Worm (Caenorhabditis elegans) whole organism, young adult: ENCODE measurements around the gene lys-4.
A peak's percentile ranks its signal among the peaks of the same experiment; 100 is the strongest.

Experiments used
- F33H1.4 ChIP-seq: fragments of 200-800 bp; sonication (Bioruptor generic); IDR thresholded peaks from 2 replicates; pipeline ENCODE4 v1.3.6; 2022; ENCODE audit warnings: missing genetic modification reagents, missing genetic modification characterization, missing compliant biosample characterization
- F49E8.2 ChIP-seq: sonication (generic microtip); optimal IDR thresholded peaks from 3 replicates; lab custom pipeline; 2017; ENCODE audit warnings: missing genetic modification characterization, mild to moderate bottlenecking, missing compliant biosample characterization, antibody characterized with exemption, moderate library complexity; ENCODE audit not compliant: insufficient read depth
- F55B11.4 ChIP-seq: sonication (generic microtip); optimal IDR thresholded peaks from 2 replicates; lab custom pipeline; 2016; ENCODE audit warnings: missing compliant biosample characterization, missing genetic modification characterization, borderline replicate concordance; ENCODE audit not compliant: insufficient read depth
- Y67H2A.10 ChIP-seq: fragments of 200-800 bp; sonication (Bioruptor generic); conservative IDR thresholded peaks from 2 replicates; pipeline ENCODE4 v1.3.6; 2022; ENCODE audit warnings: missing genetic modification reagents, missing genetic modification characterization, missing compliant biosample characterization
- Y95B8A.8 ChIP-seq: fragments of 200-800 bp; sonication (Bioruptor generic); IDR thresholded peaks from 2 replicates; pipeline ENCODE4 v1.3.6; 2022; ENCODE audit warnings: missing genetic modification reagents, missing genetic modification characterization, missing compliant biosample characterization
- ama-1 ChIP-seq, 3 experiments: fragments of 150-350 bp in 1 of 3; sonication (generic microtip) in 2 of 3; optimal IDR thresholded peaks; 2 replicates each; lab custom pipeline; 2014 to 2018; ENCODE audit warnings: missing biosample characterization in 2 of 3, missing genetic modification characterization in 2 of 3, missing genetic modification reagents in 2 of 3
- aptf-2 ChIP-seq: fragments of 200-800 bp; sonication (Bioruptor generic); conservative IDR thresholded peaks from 2 replicates; pipeline ENCODE4 v1.3.6; 2022; ENCODE audit warnings: missing genetic modification reagents, missing genetic modification characterization, missing compliant biosample characterization
- aptf-3 ChIP-seq: fragments of 200-800 bp; sonication (Bioruptor generic); IDR thresholded peaks from 2 replicates; pipeline ENCODE4 v1.3.6; 2022; ENCODE audit warnings: missing genetic modification characterization, missing compliant biosample characterization
- athp-1 ChIP-seq: sonication (generic microtip); optimal IDR thresholded peaks from 2 replicates; lab custom pipeline; 2017; ENCODE audit warnings: mild to moderate bottlenecking, missing genetic modification characterization, missing compliant biosample characterization
- attf-5 ChIP-seq: fragments of 200-800 bp; sonication (Bioruptor generic); optimal IDR thresholded peaks from 2 replicates; lab custom pipeline; 2018; ENCODE audit warnings: mild to moderate bottlenecking, missing genetic modification characterization, missing compliant biosample characterization
- bed-1 ChIP-seq: fragments of 200-800 bp; sonication (Bioruptor generic); IDR thresholded peaks from 2 replicates; pipeline ENCODE4 v1.3.6; 2022; ENCODE audit warnings: missing genetic modification reagents, missing genetic modification characterization, missing compliant biosample characterization
- ccch-3 ChIP-seq: fragments of 200-800 bp; sonication (Bioruptor generic); optimal IDR thresholded peaks from 2 replicates; lab custom pipeline; 2018; ENCODE audit warnings: mild to moderate bottlenecking, missing genetic modification characterization, missing compliant biosample characterization
- cebp-1 ChIP-seq, 2 experiments: fragments of 200-800 bp in 1 of 2; sonication (Bioruptor generic) in 1 of 2; sonication (generic microtip) in 1 of 2; IDR thresholded peaks in 1 of 2; optimal IDR thresholded peaks in 1 of 2; 2 replicates each; pipeline versions ENCODE4 v1.3.6 to Lab custom; 2017 to 2022; ENCODE audit warnings: missing compliant biosample characterization in 2 of 2, missing genetic modification characterization in 2 of 2, mild to moderate bottlenecking in 1 of 2, missing genetic modification reagents in 1 of 2, moderate library complexity in 1 of 2
- cebp-2 ChIP-seq: fragments of 200-800 bp; sonication (Bioruptor generic); IDR thresholded peaks from 2 replicates; pipeline ENCODE4 v1.3.6; 2022; ENCODE audit warnings: missing genetic modification characterization, missing compliant biosample characterization
- ceh-79 ChIP-seq: sonication (generic microtip); optimal IDR thresholded peaks from 2 replicates; lab custom pipeline; 2017; ENCODE audit warnings: mild to moderate bottlenecking, missing genetic modification characterization, missing compliant biosample characterization
- ceh-91 ChIP-seq: fragments of 200-800 bp; sonication (Bioruptor generic); IDR thresholded peaks from 2 replicates; pipeline ENCODE4 v1.3.6; 2022; ENCODE audit warnings: missing genetic modification reagents, missing genetic modification characterization, missing compliant biosample characterization
- egl-18 ChIP-seq: fragments of 200-800 bp; sonication (Bioruptor generic); IDR thresholded peaks from 2 replicates; pipeline ENCODE4 v1.3.6; 2022; ENCODE audit warnings: missing genetic modification reagents, missing genetic modification characterization, missing compliant biosample characterization
- him-1 ChIP-seq: sonication (generic microtip); optimal IDR thresholded peaks from 2 replicates; lab custom pipeline; 2016; ENCODE audit warnings: missing genotype, missing genetic modification reagents, missing genetic modification characterization, missing compliant biosample characterization
- hlh-12 ChIP-seq: sonication (generic microtip); optimal IDR thresholded peaks from 2 replicates; lab custom pipeline; 2016; ENCODE audit warnings: missing genetic modification characterization, missing compliant biosample characterization
- hsf-1 ChIP-seq: fragments of 200-800 bp; sonication (Bioruptor generic); IDR thresholded peaks from 2 replicates; pipeline ENCODE4 v1.3.6; 2022; ENCODE audit warnings: missing genetic modification reagents, missing genetic modification characterization, missing compliant biosample characterization
- lin-35 ChIP-seq, 3 experiments: fragments of 150-350 bp in 2 of 3; sonication (generic microtip) in 1 of 3; optimal IDR thresholded peaks; 2 replicates each; lab custom pipeline; 2014 to 2018; ENCODE audit warnings: missing biosample characterization in 3 of 3, missing genetic modification characterization in 3 of 3, missing genetic modification reagents in 3 of 3
- lin-40 ChIP-seq: sonication (generic microtip); optimal IDR thresholded peaks from 2 replicates; lab custom pipeline; 2016; ENCODE audit warnings: missing genetic modification characterization, mild to moderate bottlenecking, missing compliant biosample characterization, missing genotype, missing genetic modification reagents
- lsl-1 ChIP-seq: fragments of 200-800 bp; sonication (Bioruptor generic); optimal IDR thresholded peaks from 2 replicates; lab custom pipeline; 2018; ENCODE audit warnings: mild to moderate bottlenecking, missing genetic modification characterization, moderate library complexity, missing compliant biosample characterization
- madf-10 ChIP-seq: sonication (generic microtip); optimal IDR thresholded peaks from 2 replicates; lab custom pipeline; 2016; ENCODE audit warnings: mild to moderate bottlenecking, missing genetic modification characterization, missing compliant biosample characterization
- madf-3 ChIP-seq: fragments of 200-800 bp; sonication (Bioruptor generic); IDR thresholded peaks from 2 replicates; pipeline ENCODE4 v1.3.6; 2022; ENCODE audit warnings: missing genetic modification reagents, missing genetic modification characterization, missing compliant biosample characterization
- madf-8 ChIP-seq: fragments of 200-800 bp; sonication (Bioruptor generic); conservative IDR thresholded peaks from 2 replicates; pipeline ENCODE4 v1.3.6; 2022; ENCODE audit warnings: missing genetic modification reagents, missing genetic modification characterization, missing compliant biosample characterization
- mcd-1 ChIP-seq: fragments of 200-800 bp; sonication (Bioruptor generic); IDR thresholded peaks from 2 replicates; pipeline ENCODE4 v1.3.6; 2022; ENCODE audit warnings: missing genetic modification reagents, missing genetic modification characterization, missing compliant biosample characterization
- mel-28 ChIP-seq: sonication (generic microtip); optimal IDR thresholded peaks from 2 replicates; lab custom pipeline; 2016; ENCODE audit warnings: borderline replicate concordance, mild to moderate bottlenecking, missing genetic modification characterization, missing compliant biosample characterization
- nfya-1 ChIP-seq: sonication (generic microtip); optimal IDR thresholded peaks from 2 replicates; lab custom pipeline; 2017; ENCODE audit warnings: antibody characterized with exemption, missing compliant biosample characterization, missing genetic modification characterization, borderline replicate concordance; ENCODE audit not compliant: insufficient read depth
- nfya-2 ChIP-seq: fragments of 200-800 bp; sonication (Bioruptor generic); IDR thresholded peaks from 2 replicates; pipeline ENCODE4 v1.3.6; 2022; ENCODE audit warnings: missing genetic modification reagents, missing genetic modification characterization, missing compliant biosample characterization
- nfyb-1 ChIP-seq: fragments of 200-800 bp; sonication (Bioruptor generic); IDR thresholded peaks from 2 replicates; pipeline ENCODE4 v1.3.6; 2022; ENCODE audit warnings: missing genetic modification reagents, missing genetic modification characterization, missing compliant biosample characterization
- nhr-90 ChIP-seq: sonication (generic microtip); optimal IDR thresholded peaks from 2 replicates; lab custom pipeline; 2016; ENCODE audit warnings: missing genotype, mild to moderate bottlenecking, missing genetic modification characterization, missing compliant biosample characterization
- snpc-1.1 ChIP-seq: sonication (generic microtip); optimal IDR thresholded peaks from 2 replicates; lab custom pipeline; 2017; ENCODE audit warnings: missing genetic modification characterization, mild to moderate bottlenecking, missing compliant biosample characterization, antibody characterized with exemption, moderate library complexity, missing genotype, missing genetic modification reagents; ENCODE audit not compliant: insufficient read depth
- tbp1 ChIP-seq: fragments of 200-800 bp; sonication (Bioruptor generic); optimal IDR thresholded peaks from 2 replicates; lab custom pipeline; 2018; ENCODE audit warnings: mild to moderate bottlenecking, missing genetic modification characterization, missing compliant biosample characterization
- unc-130 ChIP-seq: sonication (generic microtip); optimal IDR thresholded peaks from 2 replicates; lab custom pipeline; 2016; ENCODE audit warnings: missing genetic modification reagents, missing genetic modification characterization, missing compliant biosample characterization
- zim-3 ChIP-seq: sonication (generic microtip); optimal IDR thresholded peaks from 2 replicates; lab custom pipeline; 2017; ENCODE audit warnings: mild to moderate bottlenecking, missing genetic modification characterization, moderate library complexity, missing compliant biosample characterization
- ztf-22 ChIP-seq: fragments of 200-800 bp; sonication (Bioruptor generic); optimal IDR thresholded peaks from 2 replicates; lab custom pipeline; 2018; ENCODE audit warnings: mild to moderate bottlenecking, missing genetic modification characterization, moderate library complexity, missing compliant biosample characterization
- ztf-25 ChIP-seq: fragments of 200-800 bp; sonication (Bioruptor generic); IDR thresholded peaks from 2 replicates; pipeline ENCODE4 v1.3.6; 2022; ENCODE audit warnings: missing genetic modification reagents, missing genetic modification characterization, missing compliant biosample characterization
- ztf-3 ChIP-seq: fragments of 200-800 bp; sonication (Bioruptor generic); optimal IDR thresholded peaks from 2 replicates; lab custom pipeline; 2018; ENCODE audit warnings: mild to moderate bottlenecking, missing genetic modification characterization, missing compliant biosample characterization
- ztf-6 ChIP-seq: fragments of 200-800 bp; sonication (Bioruptor generic); IDR thresholded peaks from 2 replicates; pipeline ENCODE4 v1.3.6; 2022; ENCODE audit warnings: missing genetic modification reagents, missing genetic modification characterization, missing compliant biosample characterization

Gene lys-4

DNA sequence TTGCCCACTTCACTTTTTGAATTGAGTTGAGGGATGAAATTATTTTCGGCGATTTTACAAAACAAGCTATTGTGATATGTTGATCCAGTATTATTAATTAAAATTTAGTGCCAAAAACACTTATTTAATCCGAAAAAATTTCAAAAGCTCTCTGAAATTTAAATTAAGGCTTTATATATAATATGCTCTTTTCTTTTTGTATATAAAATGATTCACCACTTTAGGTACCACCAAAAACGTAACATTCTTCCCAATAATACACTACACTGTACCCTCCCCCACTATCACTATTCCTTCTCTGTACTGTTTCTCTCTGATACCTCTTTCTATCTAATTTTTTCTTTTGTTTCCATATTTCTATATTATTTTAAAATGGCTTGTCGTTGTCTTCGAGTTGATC lies 20.9 kb upstream of the lys-4 start, which contains the start of gene prx-2:
prx-2 (plus strand) TSS at position 301 of the 400 bp plus-strand sequence.
- no peak for TF ChIP-seq ztf-25 (GFP tag; lab: Robert Waterston, UW)
- no peak for TF ChIP-seq tbp1 (GFP tag; lab: Kevin White, UChicago)
- TF ChIP-seq ztf-6 (GFP tag; lab: Robert Waterston, UW) = no peak
- no peak for TF ChIP-seq ztf-22 (GFP tag; lab: Kevin White, UChicago)
- no peak for TF ChIP-seq nhr-90 (tag; lab: Kevin White, UChicago)
- TF ChIP-seq unc-130 = no peak
- no peak for TF ChIP-seq madf-10 (tag; lab: Kevin White, UChicago)
- no peak for TF ChIP-seq ceh-91
- no peak for TF ChIP-seq lin-40 (tag; lab: Kevin White, UChicago)
- no peak for TF ChIP-seq attf-5 (GFP tag; lab: Kevin White, UChicago)
- no peak for TF ChIP-seq hlh-12 (tag; lab: Kevin White, UChicago)
- no peak for TF ChIP-seq F33H1.4 (GFP tag; lab: Robert Waterston, UW)
- no peak for TF ChIP-seq nfya-2 (GFP tag; lab: Robert Waterston, UW)
- TF ChIP-seq madf-3 (GFP tag; lab: Robert Waterston, UW) = no peak
- no peak for TF ChIP-seq bed-1
- TF ChIP-seq ccch-3 (GFP tag; lab: Kevin White, UChicago) = no peak
- no peak for TF ChIP-seq Y95B8A.8 (GFP tag; lab: Robert Waterston, UW)
- TF ChIP-seq nfyb-1 (GFP tag; lab: Robert Waterston, UW) = no peak

DNA sequence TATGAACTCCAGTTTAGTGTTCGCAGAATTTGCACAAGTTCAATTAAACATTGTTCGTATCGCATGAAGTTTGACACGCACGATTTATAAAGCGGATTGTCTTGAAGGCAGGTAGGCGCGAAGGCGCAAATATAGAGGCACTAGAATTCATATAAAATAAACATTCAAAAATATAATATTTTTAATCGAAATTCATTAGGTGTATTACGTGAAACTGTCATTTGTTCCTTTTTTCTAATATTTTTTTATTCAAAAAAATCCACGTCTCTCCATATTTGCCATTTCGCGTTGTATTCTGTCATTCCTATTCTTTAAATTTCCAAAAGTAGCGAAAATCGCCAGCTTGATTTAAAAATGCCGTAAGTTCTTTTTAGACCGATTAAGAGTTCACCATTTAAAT lies 18.8 kb upstream of the lys-4 start, which contains the start of gene ZK809.1:
ZK809.1 (plus strand) TSS at position 301 of the 400 bp plus-strand sequence.
- TF ChIP-seq ccch-3 (GFP tag; lab: Kevin White, UChicago) (no peak), ztf-6 (GFP tag; lab: Robert Waterston, UW) (no peak), egl-18 (GFP tag; lab: Robert Waterston, UW) (no peak), him-1 (no peak), ztf-22 (GFP tag; lab: Kevin White, UChicago) (no peak), zim-3 (tag; lab: Kevin White, UChicago) (no peak), Y67H2A.10 (GFP tag; lab: Robert Waterston, UW) (no peak), lin-40 (tag; lab: Kevin White, UChicago) (no peak), F49E8.2 (tag; lab: Kevin White, UChicago) (no peak), cebp-2 (no peak), Y95B8A.8 (GFP tag; lab: Robert Waterston, UW) (no peak), athp-1 (tag; lab: Kevin White, UChicago) (no peak), madf-3 (GFP tag; lab: Robert Waterston, UW) (no peak), tbp1 (GFP tag; lab: Kevin White, UChicago) (no peak), mcd-1 (GFP tag; lab: Robert Waterston, UW) (no peak), ama-1 (optimal IDR thresholded peaks at IDR 0.05; lab: Kevin White, UChicago) (no peak), ama-1 (GFP tag; optimal IDR thresholded peaks at IDR 0.05; lab: Kevin White, UChicago) (no peak), aptf-3 (GFP tag; lab: Robert Waterston, UW) (no peak), nfya-1 (tag; lab: Kevin White, UChicago) (no peak)
- TF ChIP-seq, all 124 proteins: peak for 0

DNA sequence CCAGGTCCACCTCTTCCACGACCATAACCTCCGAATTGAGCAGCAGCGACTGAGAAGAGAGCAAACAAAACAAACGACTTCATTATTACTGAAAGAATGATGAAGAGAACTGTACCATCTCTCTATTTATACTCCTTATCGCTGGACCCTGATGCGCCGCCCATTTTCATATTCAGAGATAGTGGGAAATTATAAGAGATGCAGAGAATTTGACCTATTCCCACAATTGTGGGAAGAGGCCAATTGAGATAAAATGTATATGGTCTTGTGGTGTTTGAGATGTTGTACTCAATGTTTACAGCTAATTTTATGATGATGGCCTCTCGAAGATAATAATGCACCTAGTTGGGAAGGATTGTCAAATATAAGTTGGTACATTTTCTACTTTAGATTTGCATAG lies 17.9 kb upstream of the lys-4 start, which contains the start of gene ttr-50:
ttr-50 (minus strand) TSS at position 101 of the 400 bp plus-strand sequence.
- TF ChIP-seq ztf-3 (GFP tag; lab: Kevin White, UChicago) = no peak
- no peak for TF ChIP-seq F55B11.4 (tag; lab: Kevin White, UChicago)
- TF ChIP-seq aptf-2 (GFP tag; lab: Robert Waterston, UW) = 0 out of 2 replicates have a peak, but pooled peaks have one; percentile 19
- TF ChIP-seq, all 124 proteins: peak for 1

DNA sequence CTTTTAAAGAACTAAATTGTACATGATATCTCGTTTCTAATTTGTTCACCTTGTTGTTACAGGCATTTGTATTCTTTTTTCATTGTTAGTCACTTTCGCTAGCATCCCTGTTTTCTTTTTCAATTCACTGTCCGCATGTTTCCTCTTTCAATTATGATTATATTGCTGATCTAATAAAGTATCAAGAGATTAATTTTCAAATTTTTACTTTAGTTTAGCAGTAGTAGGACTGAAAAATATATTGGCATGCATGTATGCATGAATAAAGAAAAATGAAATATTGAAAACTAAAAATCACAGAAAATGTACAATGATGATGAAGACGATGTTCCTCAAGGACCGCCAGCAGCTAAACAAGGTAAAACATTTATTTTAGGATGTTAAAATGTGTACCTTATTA lies 15.0 kb upstream of the lys-4 start, which contains the start of gene rbm-17:
rbm-17 (plus strand) TSS at position 301 of the 400 bp plus-strand sequence.
- TF ChIP-seq tbp1 (GFP tag; lab: Kevin White, UChicago) (no peak), mel-28 (tag; lab: Kevin White, UChicago) (no peak), madf-8 (GFP tag; lab: Robert Waterston, UW) (no peak), lsl-1 (GFP tag; lab: Kevin White, UChicago) (no peak), athp-1 (tag; lab: Kevin White, UChicago) (no peak), lin-35 (GFP tag; optimal IDR thresholded peaks at IDR 0.05; lab: Kevin White, UChicago) (no peak), snpc-1.1 (no peak), ama-1 (optimal IDR thresholded peaks at IDR 0.05; lab: Kevin White, UChicago) (peak; percentile 36), ama-1 (GFP tag; optimal IDR thresholded peaks at IDR 0.05; lab: Kevin White, UChicago) (no peak), him-1 (no peak), cebp-1 (GFP tag; IDR thresholded peaks at IDR 0.05; lab: Robert Waterston, UW) (no peak), cebp-1 (tag; optimal IDR thresholded peaks at IDR 0.05; lab: Kevin White, UChicago) (peak; percentile 17), ceh-79 (tag; lab: Kevin White, UChicago) (no peak), hsf-1 (GFP tag; lab: Robert Waterston, UW) (0 out of 2 replicates have a peak, but pooled peaks have one; percentile 11)
